Fruit fly (Drosophila melanogaster): ENCODE results near the gene rtp.
A peak's percentile ranks its signal among the peaks of the same experiment; 100 is the strongest.

rtp gene

DNA sequence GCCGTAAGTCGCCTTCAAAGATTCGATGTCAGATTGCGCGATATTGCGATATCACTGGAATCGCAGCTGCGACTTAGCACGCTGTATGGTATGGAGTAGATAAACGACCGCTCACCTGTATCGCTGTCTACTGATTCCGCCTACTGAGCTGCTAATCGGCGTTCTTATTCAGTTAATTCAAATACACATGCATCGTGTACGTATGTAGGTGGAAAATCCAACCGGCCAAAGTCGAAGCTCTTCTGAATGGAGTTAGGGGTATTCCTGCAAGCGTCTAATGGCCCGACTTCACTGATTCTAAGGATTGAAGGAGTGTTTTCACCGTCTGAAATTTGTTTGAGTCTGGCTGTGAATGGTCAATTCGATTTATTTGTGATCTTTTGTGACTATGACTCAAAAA, 14.0 kb downstream of the rtp start, which contains the start of gene CG2604:
CG2604 (minus strand) TSS at position 231 of the 400 bp plus-strand sequence.
- TF ChIP-seq CG7101 (tag; optimal IDR thresholded peaks at IDR 0.05) (no peak), cnc (optimal IDR thresholded peaks at IDR 0.05) (no peak), CG5204 (GFP tag; optimal IDR thresholded peaks at IDR 0.05) (no peak), cic (GFP tag; optimal IDR thresholded peaks at IDR 0.05) (peak; percentile 62), CG1620 (GFP tag; optimal IDR thresholded peaks at IDR 0.05) (peak; percentile 32), ovo (GFP tag; optimal IDR thresholded peaks at IDR 0.05) (no peak), CG11617 (GFP tag; optimal IDR thresholded peaks at IDR 0.05) (peak; percentile 1), Crg-1 (GFP tag; optimal IDR thresholded peaks at IDR 0.05) (no peak), CG14711 (tag; optimal IDR thresholded peaks at IDR 0.05) (peak; percentile 12), CG7045 (GFP tag; optimal IDR thresholded peaks at IDR 0.05) (no peak), pad (GFP tag; optimal IDR thresholded peaks at IDR 0.05) (peak; percentile 25), Clk (GFP tag; optimal IDR thresholded peaks at IDR 0.05) (no peak), bab1 (GFP tag; optimal IDR thresholded peaks at IDR 0.05) (peak; percentile 14), Hr96 (GFP tag; optimal IDR thresholded peaks at IDR 0.05) (no peak), tj (GFP tag; optimal IDR thresholded peaks at IDR 0.05) (peak; percentile 29), toe (GFP tag; optimal IDR thresholded peaks at IDR 0.05) (peak; percentile 71), CG33017 (tag; optimal IDR thresholded peaks at IDR 0.05) (peak; percentile 28), CG12768 (GFP tag; optimal IDR thresholded peaks at IDR 0.05) (peak; percentile 83), Mnt (GFP tag; optimal IDR thresholded peaks at IDR 0.05) (peak; percentile 84), kay (GFP tag; ENCODE audit: borderline replicate concordance) (no peak)

- peak; percentile 11 for TF ChIP-seq bab1 (GFP tag; optimal IDR thresholded peaks at IDR 0.05)
- TF ChIP-seq CG33017 (tag; optimal IDR thresholded peaks at IDR 0.05): no peak
Observed at dm6 chr3R:5219466-5219865, 17.6 kb downstream of the rtp start, which contains the start of the genes Prosbeta2R2 and CG1116. Prosbeta2R2 (minus strand) TSS chr3R:5219528. CG1116 (plus strand) TSS chr3R:5219657.

- TF ChIP-seq cnc (optimal IDR thresholded peaks at IDR 0.05): no peak
- peak; percentile 51 for TF ChIP-seq bab1 (GFP tag; optimal IDR thresholded peaks at IDR 0.05)
- TF ChIP-seq CG7045 (GFP tag; optimal IDR thresholded peaks at IDR 0.05): no peak
- TF ChIP-seq CG1620 (GFP tag; optimal IDR thresholded peaks at IDR 0.05): peak; percentile 6
- peak; percentile 30 for TF ChIP-seq Mnt (GFP tag; optimal IDR thresholded peaks at IDR 0.05)
- TF ChIP-seq CG11617 (GFP tag; optimal IDR thresholded peaks at IDR 0.05): no peak
- no peak for TF ChIP-seq cic (GFP tag; optimal IDR thresholded peaks at IDR 0.05)
- peak; percentile 26 for TF ChIP-seq CG7101 (tag; optimal IDR thresholded peaks at IDR 0.05)
- no peak for TF ChIP-seq tj (GFP tag; optimal IDR thresholded peaks at IDR 0.05)
- no peak for TF ChIP-seq CG14711 (tag; optimal IDR thresholded peaks at IDR 0.05)
- peak; percentile 18 for TF ChIP-seq CG33017 (tag; optimal IDR thresholded peaks at IDR 0.05)
- no peak for TF ChIP-seq CG5204 (GFP tag; optimal IDR thresholded peaks at IDR 0.05)
Observed at dm6 chr3R:5217278-5217714, 19.8 kb downstream of the rtp start, which contains the start of gene cno. cno (minus strand) TSS chr3R:5217456.

DNA sequence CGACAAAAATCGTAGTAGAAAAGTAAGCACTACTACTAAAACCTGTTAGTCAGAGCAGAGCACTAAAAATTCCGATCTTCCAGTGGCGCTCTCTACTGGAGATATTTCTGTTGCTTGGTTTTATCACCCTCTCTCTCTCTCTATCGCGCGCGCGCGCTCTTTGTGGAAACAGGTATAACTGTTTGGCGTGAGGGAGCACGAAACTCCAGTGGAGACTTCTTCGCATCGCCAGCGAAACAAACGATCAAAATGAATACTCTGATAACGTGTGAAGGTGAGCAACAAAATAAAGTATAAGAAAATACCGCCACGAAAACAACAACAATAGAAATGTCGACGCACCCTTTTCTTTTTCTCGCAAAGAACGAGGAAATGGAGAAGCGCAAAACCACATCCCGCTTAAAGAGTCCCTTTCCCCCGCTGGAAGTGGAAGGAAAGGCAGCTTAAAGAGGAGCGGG, 20.8 kb downstream of the rtp start:
- TF ChIP-seq tj (GFP tag; optimal IDR thresholded peaks at IDR 0.05) (peak; percentile 59), Crg-1 (GFP tag; optimal IDR thresholded peaks at IDR 0.05) (no peak), pad (GFP tag; optimal IDR thresholded peaks at IDR 0.05) (peak; percentile 98), ovo (GFP tag; optimal IDR thresholded peaks at IDR 0.05) (no peak)

- no peak for TF ChIP-seq kay (GFP tag; ENCODE audit: borderline replicate concordance)
- TF ChIP-seq tj (GFP tag; optimal IDR thresholded peaks at IDR 0.05): peak; percentile 94
- TF ChIP-seq pad (GFP tag; optimal IDR thresholded peaks at IDR 0.05): peak; percentile 76
- peak; percentile 92 for TF ChIP-seq CG12768 (GFP tag; optimal IDR thresholded peaks at IDR 0.05)
- peak; percentile 94 for TF ChIP-seq bab1 (GFP tag; optimal IDR thresholded peaks at IDR 0.05)
- TF ChIP-seq CG7045 (GFP tag; optimal IDR thresholded peaks at IDR 0.05): peak; percentile 90
- TF ChIP-seq CG5204 (GFP tag; optimal IDR thresholded peaks at IDR 0.05): no peak
- TF ChIP-seq Mnt (GFP tag; optimal IDR thresholded peaks at IDR 0.05): peak; percentile 95
- TF ChIP-seq CG33017 (tag; optimal IDR thresholded peaks at IDR 0.05): peak; percentile 76
- TF ChIP-seq cnc (optimal IDR thresholded peaks at IDR 0.05): no peak
- TF ChIP-seq Clk (GFP tag; optimal IDR thresholded peaks at IDR 0.05): peak; percentile 90
- TF ChIP-seq cic (GFP tag; optimal IDR thresholded peaks at IDR 0.05): peak; percentile 92
- TF ChIP-seq CG7101 (tag; optimal IDR thresholded peaks at IDR 0.05): peak; percentile 88
- TF ChIP-seq CG1620 (GFP tag; optimal IDR thresholded peaks at IDR 0.05): peak; percentile 86
- TF ChIP-seq ovo (GFP tag; optimal IDR thresholded peaks at IDR 0.05): peak; percentile 96
- TF ChIP-seq Hr96 (GFP tag; optimal IDR thresholded peaks at IDR 0.05): peak; percentile 79
- TF ChIP-seq Crg-1 (GFP tag; optimal IDR thresholded peaks at IDR 0.05): peak; percentile 96
- TF ChIP-seq CG14711 (tag; optimal IDR thresholded peaks at IDR 0.05): peak; percentile 77
- TF ChIP-seq toe (GFP tag; optimal IDR thresholded peaks at IDR 0.05): peak; percentile 76
- TF ChIP-seq CG11617 (GFP tag; optimal IDR thresholded peaks at IDR 0.05): peak; percentile 87
Observed at dm6 chr3R:5215334-5216307, 21.5 kb downstream of the rtp start.

Data from whole organism, adult.